Fruit fly (Drosophila melanogaster): Measurements from ENCODE around the gene CG14400.

CG14400 gene

dm6 chr2L:20857791-20858190 lies at the start of gene CG14400:
TSS of gene CG14400 (minus strand) at chr2L:20857891.
- no peak for TF ChIP-seq CG8478 (optimal IDR thresholded peaks at IDR 0.05)
- no peak for TF ChIP-seq Dll (optimal IDR thresholded peaks at IDR 0.05)
- no peak for TF ChIP-seq psq (optimal IDR thresholded peaks at IDR 0.05)
- TF ChIP-seq usp (GFP tag; optimal IDR thresholded peaks at IDR 0.05): no peak
- no peak for TF ChIP-seq pan (optimal IDR thresholded peaks at IDR 0.05)
- no peak for TF ChIP-seq EcR (GFP tag; optimal IDR thresholded peaks at IDR 0.05)

- TF ChIP-seq CG8478 (optimal IDR thresholded peaks at IDR 0.05) (no peak), Dll (optimal IDR thresholded peaks at IDR 0.05) (no peak)
Measured at dm6 chr2L:20905025-20905424, 47.3 kb upstream of the CG14400 start.

DNA sequence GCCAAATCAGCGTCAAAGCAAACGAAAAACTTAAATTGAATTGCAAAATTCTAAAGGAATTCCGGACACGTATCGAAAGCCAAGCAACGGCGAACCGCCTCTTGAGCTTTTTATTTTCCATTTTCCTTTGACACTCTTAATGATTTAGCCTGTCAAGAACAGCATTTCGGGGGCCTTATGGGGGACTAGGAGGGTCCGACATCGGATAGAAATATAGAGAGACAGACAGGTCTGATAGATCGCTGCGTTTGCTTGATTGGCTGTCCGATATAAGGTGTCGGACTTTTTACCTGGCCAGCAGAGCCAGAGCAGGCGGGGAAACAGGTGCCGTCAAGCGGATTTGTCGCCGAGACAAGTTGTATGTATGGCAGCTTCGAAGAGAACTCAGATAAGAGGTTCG lies 46.6 kb upstream of the CG14400 start:
- no peak for TF ChIP-seq psq (optimal IDR thresholded peaks at IDR 0.05)

DNA sequence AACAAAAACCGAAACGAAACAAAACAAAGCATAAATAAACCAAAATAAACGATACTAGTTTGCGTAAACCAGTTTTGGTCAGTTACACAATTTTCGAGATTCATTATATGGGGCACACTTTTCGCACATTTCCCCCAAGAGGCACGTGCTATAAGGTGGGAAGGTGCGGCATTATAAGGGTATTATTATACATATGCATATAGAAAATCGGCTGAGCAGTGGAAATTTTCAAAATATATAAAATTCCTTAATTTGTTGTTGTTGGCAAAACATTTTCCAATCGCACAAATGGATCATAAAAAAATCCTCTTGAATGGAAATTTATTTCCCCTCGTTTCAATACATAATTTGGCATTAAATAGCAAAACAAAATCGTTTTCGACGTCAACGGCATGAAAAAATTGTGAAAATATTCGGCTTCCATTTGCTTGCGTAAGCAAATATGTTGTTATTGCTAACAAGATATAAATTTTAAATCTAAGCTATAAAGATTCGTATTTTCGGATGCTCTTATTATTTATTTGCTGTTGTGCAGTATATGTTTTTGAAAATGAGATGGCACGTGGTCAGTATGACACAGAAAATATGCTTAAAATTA lies 40.9 kb upstream of the CG14400 start:
- no peak for TF ChIP-seq pan (optimal IDR thresholded peaks at IDR 0.05)
- TF ChIP-seq usp (GFP tag; optimal IDR thresholded peaks at IDR 0.05): no peak
- TF ChIP-seq EcR (GFP tag; optimal IDR thresholded peaks at IDR 0.05): no peak
- no peak for TF ChIP-seq Dll (optimal IDR thresholded peaks at IDR 0.05)

- TF ChIP-seq psq (optimal IDR thresholded peaks at IDR 0.05) (no peak), Dll (optimal IDR thresholded peaks at IDR 0.05) (no peak), EcR (GFP tag; optimal IDR thresholded peaks at IDR 0.05) (no peak), CG8478 (optimal IDR thresholded peaks at IDR 0.05) (no peak), usp (GFP tag; optimal IDR thresholded peaks at IDR 0.05) (no peak), pan (optimal IDR thresholded peaks at IDR 0.05) (no peak)
Measured at dm6 chr2L:20896681-20897341, 39.1 kb upstream of the CG14400 start.

dm6 chr2L:20891188-20891587 lies 33.5 kb upstream of the CG14400 start:
- TF ChIP-seq CG8478 (optimal IDR thresholded peaks at IDR 0.05): no peak
- TF ChIP-seq pan (optimal IDR thresholded peaks at IDR 0.05): no peak
- TF ChIP-seq psq (optimal IDR thresholded peaks at IDR 0.05): no peak
- TF ChIP-seq Dll (optimal IDR thresholded peaks at IDR 0.05): no peak
- no peak for TF ChIP-seq EcR (GFP tag; optimal IDR thresholded peaks at IDR 0.05)

DNA sequence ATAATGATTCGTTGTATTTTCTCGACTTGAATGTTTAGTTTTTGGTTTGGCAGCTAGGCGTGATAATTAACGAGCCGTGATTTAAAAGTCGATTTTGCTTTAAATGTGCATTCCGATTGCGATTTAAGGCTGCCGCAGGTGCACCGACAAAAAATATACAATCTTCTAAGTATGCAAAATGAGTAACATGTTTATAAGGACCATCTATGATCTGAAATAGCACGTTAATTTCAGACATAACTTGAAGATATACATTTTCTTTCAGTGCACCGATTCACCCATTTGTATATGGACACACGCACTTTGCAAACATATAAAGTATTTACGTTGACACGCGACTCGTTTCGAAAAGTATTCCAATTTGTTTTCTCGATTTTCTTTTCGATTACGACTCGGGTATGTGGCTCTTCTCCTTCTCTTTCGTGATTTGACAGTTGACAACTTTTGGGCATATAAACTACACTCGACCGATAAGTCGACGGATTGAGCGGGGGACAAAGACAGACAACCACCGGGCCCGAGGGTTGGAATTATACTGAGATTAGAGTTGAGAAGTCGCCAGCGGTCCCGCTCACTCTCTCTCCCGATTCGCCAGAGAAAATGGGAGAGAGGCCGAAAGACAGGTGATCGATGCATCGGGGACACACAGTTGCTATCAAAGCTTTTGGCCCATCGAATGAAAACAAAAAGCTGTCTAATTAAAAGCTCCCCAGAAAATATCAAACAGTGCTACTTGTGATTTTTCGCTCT lies 32.3 kb upstream of the CG14400 start:
- TF ChIP-seq Dll (optimal IDR thresholded peaks at IDR 0.05) (no peak), CG8478 (optimal IDR thresholded peaks at IDR 0.05) (no peak), usp (GFP tag; optimal IDR thresholded peaks at IDR 0.05) (no peak), psq (optimal IDR thresholded peaks at IDR 0.05) (no peak), pan (optimal IDR thresholded peaks at IDR 0.05) (no peak), EcR (GFP tag; optimal IDR thresholded peaks at IDR 0.05) (no peak)

DNA sequence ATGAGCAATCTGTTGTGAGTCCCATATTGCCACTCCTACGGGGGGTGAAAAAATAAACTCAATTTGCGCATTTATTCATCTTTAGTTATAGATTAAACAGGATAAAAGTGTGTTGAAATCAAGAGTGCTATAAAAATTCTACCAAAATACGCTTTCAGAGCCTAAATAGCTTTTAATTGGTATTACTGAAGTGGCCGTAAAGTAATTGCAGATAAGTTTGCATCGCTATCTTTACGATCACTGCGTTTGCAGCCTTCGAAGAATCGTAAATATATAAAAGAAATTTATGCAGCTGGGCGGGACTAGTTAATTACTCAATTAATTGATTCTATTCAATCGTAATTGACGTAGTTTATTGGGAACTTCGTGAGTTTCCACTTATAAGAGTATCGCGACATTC lies 29.6 kb upstream of the CG14400 start:
- no peak for TF ChIP-seq CG8478 (optimal IDR thresholded peaks at IDR 0.05)
- TF ChIP-seq psq (optimal IDR thresholded peaks at IDR 0.05): no peak
- TF ChIP-seq pan (optimal IDR thresholded peaks at IDR 0.05): no peak
- no peak for TF ChIP-seq EcR (GFP tag; optimal IDR thresholded peaks at IDR 0.05)
- no peak for TF ChIP-seq usp (GFP tag; optimal IDR thresholded peaks at IDR 0.05)
- no peak for TF ChIP-seq Dll (optimal IDR thresholded peaks at IDR 0.05)

DNA sequence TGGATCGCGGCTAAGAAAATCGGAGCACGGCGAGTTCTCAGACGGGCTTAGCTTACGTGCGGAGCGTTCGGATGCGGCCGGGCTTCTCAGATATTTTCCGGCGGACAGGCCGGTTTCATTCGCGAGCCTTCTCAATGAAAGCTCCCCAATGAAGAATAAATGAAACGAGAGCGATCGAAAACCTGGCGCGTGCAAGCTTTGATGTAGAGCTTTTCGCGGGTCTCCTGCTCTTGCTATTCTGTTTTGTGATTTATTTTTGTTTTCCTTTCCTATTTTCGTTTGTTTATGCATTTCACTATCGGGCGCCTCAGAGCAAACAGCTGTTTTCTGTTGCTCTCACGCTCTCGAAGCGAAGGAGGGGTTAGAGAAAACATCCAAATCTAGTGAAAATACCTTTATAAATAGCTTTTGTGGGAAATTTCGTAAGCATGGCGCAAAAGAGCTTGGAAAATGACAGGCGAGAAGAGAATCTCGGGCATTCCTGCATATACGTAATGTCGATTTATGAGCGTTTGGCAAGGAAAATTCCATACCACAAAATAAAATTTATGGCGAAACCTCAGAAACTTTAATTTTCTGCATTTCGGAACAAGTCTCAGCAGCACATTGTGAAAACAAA lies 28.3 kb upstream of the CG14400 start:
- TF ChIP-seq CG8478 (optimal IDR thresholded peaks at IDR 0.05) (no peak), Dll (optimal IDR thresholded peaks at IDR 0.05) (no peak), pan (optimal IDR thresholded peaks at IDR 0.05) (no peak), psq (optimal IDR thresholded peaks at IDR 0.05) (no peak), EcR (GFP tag; optimal IDR thresholded peaks at IDR 0.05) (no peak), usp (GFP tag; optimal IDR thresholded peaks at IDR 0.05) (no peak)

DNA sequence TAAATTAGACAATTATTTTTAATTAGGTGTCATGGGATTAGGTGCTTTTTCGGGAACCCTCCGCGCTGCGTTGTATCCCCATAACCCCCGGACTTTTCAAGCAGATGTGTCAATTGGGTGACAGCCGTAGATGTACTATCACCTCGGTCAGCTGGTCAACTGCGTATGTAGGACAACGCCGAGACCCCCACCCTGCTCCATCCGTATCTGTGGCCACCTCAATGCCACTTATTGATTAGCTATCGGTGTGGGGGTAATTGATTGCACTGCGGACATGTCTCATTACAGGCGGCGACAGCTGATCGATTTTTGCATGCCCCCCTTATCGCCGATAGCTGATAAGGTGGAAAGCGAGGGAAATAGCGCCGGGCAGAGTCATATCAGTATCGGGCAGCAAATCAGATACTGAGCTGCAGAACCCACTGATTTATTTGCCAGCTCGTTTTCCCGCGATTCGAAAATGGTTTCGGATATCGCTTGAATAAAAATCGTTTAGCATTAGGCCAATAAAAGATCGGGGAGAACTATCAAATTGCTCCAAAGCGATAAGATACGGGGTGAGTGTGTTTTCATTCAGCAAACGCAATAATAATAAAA lies 26.0 kb upstream of the CG14400 start:
- no peak for TF ChIP-seq usp (GFP tag; optimal IDR thresholded peaks at IDR 0.05)
- no peak for TF ChIP-seq pan (optimal IDR thresholded peaks at IDR 0.05)
- TF ChIP-seq Dll (optimal IDR thresholded peaks at IDR 0.05): no peak
- TF ChIP-seq EcR (GFP tag; optimal IDR thresholded peaks at IDR 0.05): no peak
- no peak for TF ChIP-seq CG8478 (optimal IDR thresholded peaks at IDR 0.05)
- TF ChIP-seq psq (optimal IDR thresholded peaks at IDR 0.05): no peak

- TF ChIP-seq usp (GFP tag; optimal IDR thresholded peaks at IDR 0.05) (no peak), CG8478 (optimal IDR thresholded peaks at IDR 0.05) (no peak), pan (optimal IDR thresholded peaks at IDR 0.05) (no peak), EcR (GFP tag; optimal IDR thresholded peaks at IDR 0.05) (no peak), psq (optimal IDR thresholded peaks at IDR 0.05) (no peak), Dll (optimal IDR thresholded peaks at IDR 0.05) (no peak)
Measured at dm6 chr2L:20883097-20883496, 25.4 kb upstream of the CG14400 start.

Measured in whole organism.